Fruit fly (Drosophila melanogaster): ENCODE results near the gene Cpr66D.
A peak's percentile ranks its signal among the peaks of the same experiment; 100 is the strongest.

Cpr66D gene

dm6 chr3L:8691891-8692874 lies 51.9 kb downstream of the Cpr66D start:
- peak; percentile 22 for TF ChIP-seq CG13894 (tag; optimal IDR thresholded peaks at IDR 0.05)
- peak; percentile 19 for TF ChIP-seq YL-1 (GFP tag; optimal IDR thresholded peaks at IDR 0.05)
- TF ChIP-seq ranshi (GFP tag; IDR thresholded peaks at IDR 0.05): 0 out of 2 replicates have a peak, but pooled peaks have one; percentile 21
- no peak for TF ChIP-seq CG4360 (GFP tag; IDR thresholded peaks at IDR 0.05)
- TF ChIP-seq Bdp1 (GFP tag; optimal IDR thresholded peaks at IDR 0.05): no peak
- 0 out of 2 replicates have a peak, but pooled peaks have one; percentile 21 for TF ChIP-seq E2f2 (GFP tag; IDR thresholded peaks at IDR 0.05)
- TF ChIP-seq tgo (GFP tag; IDR thresholded peaks at IDR 0.05): peak; percentile 28; the same call in 2 of the 3 replicates
- TF ChIP-seq CG18619 (GFP tag; optimal IDR thresholded peaks at IDR 0.05): peak; percentile 82
- peak; percentile 29 for TF ChIP-seq Chrac-16 (GFP tag; optimal IDR thresholded peaks at IDR 0.05)
- peak; percentile 53 for TF ChIP-seq CG15269 (tag; optimal IDR thresholded peaks at IDR 0.05)
- 0 out of 2 replicates have a peak, but pooled peaks have one; percentile 37 for TF ChIP-seq CG9215 (GFP tag; IDR thresholded peaks at IDR 0.05)
- no peak for TF ChIP-seq CG42726 (GFP tag; IDR thresholded peaks at IDR 0.05; ENCODE audit: partially characterized antibody)
- peak; percentile 77 for TF ChIP-seq grau (tag; optimal IDR thresholded peaks at IDR 0.05)
- peak; percentile 4 for TF ChIP-seq unpg (GFP tag; optimal IDR thresholded peaks at IDR 0.05)
- no peak for TF ChIP-seq ken (GFP tag; IDR thresholded peaks at IDR 0.05)
- 0 out of 3 replicates have a peak, but pooled peaks have one; percentile 27 for TF ChIP-seq zen2 (GFP tag; IDR thresholded peaks at IDR 0.05; ENCODE audit: partially characterized antibody)
- TF ChIP-seq cg (GFP tag; optimal IDR thresholded peaks at IDR 0.05): peak; percentile 30
- TF ChIP-seq Oli (tag; optimal IDR thresholded peaks at IDR 0.05): peak; percentile 65
- peak; percentile 10; the same call in 1 of the 2 replicates for TF ChIP-seq ttk (GFP tag; IDR thresholded peaks at IDR 0.05)
- no peak for TF ChIP-seq CG2116 (GFP tag; optimal IDR thresholded peaks at IDR 0.05)
- peak; percentile 34 for TF ChIP-seq HHEX (GFP tag; optimal IDR thresholded peaks at IDR 0.05)
- no peak for TF ChIP-seq usp (GFP tag; optimal IDR thresholded peaks at IDR 0.05)
- peak; percentile 60 for TF ChIP-seq CG10979 (tag; optimal IDR thresholded peaks at IDR 0.05)
- peak; percentile 25 for TF ChIP-seq CG15696 (tag; optimal IDR thresholded peaks at IDR 0.05)
- peak; percentile 51; the same call in 2 of the 3 replicates for TF ChIP-seq dysf (GFP tag; IDR thresholded peaks at IDR 0.05)
- TF ChIP-seq CG4854 (GFP tag; optimal IDR thresholded peaks at IDR 0.05): no peak
- peak; percentile 47 for TF ChIP-seq Nf-YC (tag; optimal IDR thresholded peaks at IDR 0.05)
- peak; percentile 43 for TF ChIP-seq CG4424 (GFP tag; optimal IDR thresholded peaks at IDR 0.05)
- TF ChIP-seq nerfin-1 (tag; optimal IDR thresholded peaks at IDR 0.05): peak; percentile 18
- TF ChIP-seq CG31441 (GFP tag; IDR thresholded peaks at IDR 0.05): peak; percentile 65; the same call in 1 of the 2 replicates
- TF ChIP-seq CoRest (tag; optimal IDR thresholded peaks at IDR 0.05): peak; percentile 82
- peak; percentile 19 for TF ChIP-seq CG1602 (GFP tag; optimal IDR thresholded peaks at IDR 0.05)
- TF ChIP-seq cwo (GFP tag; optimal IDR thresholded peaks at IDR 0.05): peak; percentile 93
- peak; percentile 67 for TF ChIP-seq dmrt99B (tag; optimal IDR thresholded peaks at IDR 0.05)
- TF ChIP-seq CG12391 (tag; optimal IDR thresholded peaks at IDR 0.05): peak; percentile 66
- TF ChIP-seq GATAe (GFP tag; conservative IDR thresholded peaks at IDR 0.05): peak; percentile 45
- TF ChIP-seq CG12155 (GFP tag; optimal IDR thresholded peaks at IDR 0.05): peak; percentile 44
- TF ChIP-seq CG9932 (GFP tag; IDR thresholded peaks at IDR 0.05): 0 out of 2 replicates have a peak, but pooled peaks have one; percentile 25
- TF ChIP-seq dmrt11E (tag; optimal IDR thresholded peaks at IDR 0.05): peak; percentile 49
- TF ChIP-seq Ets65A (GFP tag): no peak
- TF ChIP-seq Xrp1 (GFP tag; IDR thresholded peaks at IDR 0.05): peak; percentile 46
- no peak for TF ChIP-seq unc-4 (GFP tag; IDR thresholded peaks at IDR 0.05; ENCODE audit: partially characterized antibody)
- no peak for TF ChIP-seq CG4617 (GFP tag; optimal IDR thresholded peaks at IDR 0.05; ENCODE audit: borderline replicate concordance)
- TF ChIP-seq CG17802 (tag; optimal IDR thresholded peaks at IDR 0.05): no peak
- no peak for TF ChIP-seq CG4707 (GFP tag; optimal IDR thresholded peaks at IDR 0.05)
- no peak for TF ChIP-seq vnd (GFP tag; IDR thresholded peaks at IDR 0.05; ENCODE audit: partially characterized antibody)
- 0 out of 2 replicates have a peak, but pooled peaks have one; percentile 18 for TF ChIP-seq onecut (GFP tag; IDR thresholded peaks at IDR 0.05)
